Fruit fly (Drosophila melanogaster) whole organism: ENCODE data around the gene TfIIFalpha.

Experiments
- CG8478 ChIP-seq: fragments of >200 bp; optimal IDR thresholded peaks from 2 replicates; lab custom pipeline; 2018; ENCODE audit warnings: inconsistent platforms
- EcR ChIP-seq, 2 experiments: fragments of >200 bp; optimal IDR thresholded peaks; 2 replicates each; lab custom pipeline; 2017; ENCODE audit warnings: missing biosample characterization in 2 of 2, missing genetic modification characterization in 2 of 2, missing genetic modification reagents in 2 of 2
- pan ChIP-seq: fragments of >200 bp; optimal IDR thresholded peaks from 2 replicates; lab custom pipeline; 2017
- psq ChIP-seq: fragments of >200 bp; optimal IDR thresholded peaks from 2 replicates; lab custom pipeline; 2017
- usp ChIP-seq: fragments of >200 bp; optimal IDR thresholded peaks from 2 replicates; lab custom pipeline; 2017; ENCODE audit warnings: missing biosample characterization, missing genetic modification characterization, mixed read lengths

DNA sequence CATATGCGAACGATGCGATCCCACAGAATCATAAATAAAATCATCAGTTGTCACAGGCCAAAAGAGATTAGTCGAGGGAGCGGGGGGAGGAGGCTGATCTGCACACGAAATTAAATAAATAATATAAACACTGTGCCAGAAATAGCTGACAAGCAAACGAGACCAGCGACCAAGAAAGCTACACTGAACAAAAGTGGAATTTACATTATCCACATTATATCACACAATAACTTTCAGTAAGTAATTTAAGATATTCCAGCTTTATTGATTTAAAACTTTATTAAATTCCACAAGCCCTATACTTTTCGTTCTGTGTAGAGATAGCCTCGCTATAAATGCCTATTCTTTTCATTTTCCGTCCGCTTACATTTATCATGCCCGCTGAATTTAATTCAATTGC lies 23.9 kb downstream of the TfIIFalpha start:
- TF ChIP-seq EcR (GFP tag; optimal IDR thresholded peaks at IDR 0.05; lab: Kevin White, UChicago) (no peak), CG8478 (lab: Kevin White, UChicago) (no peak), pan (no peak), psq (no peak), usp (GFP tag; lab: Kevin White, UChicago) (no peak)
